Fruit fly (Drosophila melanogaster): ENCODE data around the gene CG11052.

CG11052 gene

DNA sequence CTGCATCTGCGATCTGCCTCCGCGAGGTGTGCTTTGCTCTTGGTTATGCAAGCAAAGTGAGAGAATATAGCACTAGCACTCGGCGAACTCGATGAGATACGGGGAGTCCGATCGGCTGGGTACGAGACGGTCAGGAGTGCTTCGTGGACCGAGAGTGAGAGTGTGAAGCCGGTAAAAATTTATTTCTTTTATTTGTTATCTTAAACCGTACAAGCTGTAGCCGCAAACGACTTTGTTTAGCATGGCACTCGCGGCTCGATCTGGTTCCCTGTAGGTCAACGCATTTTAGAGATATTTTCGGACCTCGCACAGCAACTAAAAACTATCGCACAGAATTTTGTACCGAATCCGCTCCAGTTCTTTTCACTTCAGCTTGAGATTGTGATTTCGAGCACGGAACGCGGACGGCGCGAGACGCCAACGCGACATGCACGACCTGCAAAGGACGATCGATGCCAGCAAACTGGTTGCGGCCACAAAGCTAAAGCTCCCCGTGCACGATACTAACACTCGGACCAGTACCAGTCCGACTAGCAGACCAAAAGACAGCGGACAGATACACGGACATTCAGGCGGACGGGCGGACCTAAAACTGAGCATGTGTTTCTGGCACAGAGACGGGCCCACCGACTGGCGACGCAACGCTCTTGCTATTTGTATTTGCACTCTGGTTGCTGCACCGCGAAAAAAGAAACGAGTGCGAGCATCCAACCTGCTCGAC lies 42.4 kb downstream of the CG11052 start (continued):
- TF ChIP-seq fd59A (GFP tag; optimal IDR thresholded peaks at IDR 0.05) (peak; percentile 4), Ets96B (tag; optimal IDR thresholded peaks at IDR 0.05) (no peak), dac (GFP tag; optimal IDR thresholded peaks at IDR 0.05) (no peak), Eip75B (GFP tag; optimal IDR thresholded peaks at IDR 0.05) (peak; percentile 28), esn (GFP tag; optimal IDR thresholded peaks at IDR 0.05) (no peak), Sox102F (GFP tag; optimal IDR thresholded peaks at IDR 0.05) (no peak), CG4318 (GFP tag; optimal IDR thresholded peaks at IDR 0.05) (no peak), acj6 (GFP tag; optimal IDR thresholded peaks at IDR 0.05) (no peak), Hr39 (GFP tag; optimal IDR thresholded peaks at IDR 0.05) (no peak), CG6163 (GFP tag; IDR thresholded peaks at IDR 0.05) (peak; percentile 43; the same call in 2 of the 3 replicates)

DNA sequence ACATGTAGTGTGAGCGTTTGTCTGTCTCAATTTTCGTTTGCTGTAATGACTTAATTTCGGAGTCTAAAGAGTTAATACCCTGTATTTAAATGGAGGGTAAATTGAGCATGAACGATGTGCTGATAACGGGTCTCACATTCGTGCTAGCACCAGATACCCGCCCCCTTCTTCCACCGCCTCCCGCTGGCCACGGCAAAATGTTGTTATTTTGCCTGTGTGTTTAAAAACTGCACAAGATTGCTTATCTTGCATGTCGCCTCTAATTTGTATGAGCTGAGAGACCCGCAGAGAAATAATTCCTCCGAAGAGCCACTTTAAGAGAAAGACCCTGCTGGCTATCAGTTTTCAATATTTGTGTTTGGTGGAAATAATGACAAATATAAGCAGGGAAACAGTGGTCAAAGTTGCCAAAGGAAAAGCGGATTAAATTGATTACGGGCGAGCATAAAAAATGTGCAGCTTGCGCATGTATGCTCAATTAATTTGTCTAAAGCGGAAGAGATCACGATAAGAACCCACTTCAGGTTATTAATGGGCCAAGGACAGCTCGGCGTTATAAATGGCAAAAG lies 44.3 kb downstream of the CG11052 start:
- TF ChIP-seq fkh (GFP tag; optimal IDR thresholded peaks at IDR 0.05) (peak; percentile 38), achi (GFP tag; optimal IDR thresholded peaks at IDR 0.05) (no peak), CG15336 (GFP tag; IDR thresholded peaks at IDR 0.05) (no peak), Gug (GFP tag; IDR thresholded peaks at IDR 0.05) (no peak), dsx (GFP tag; optimal IDR thresholded peaks at IDR 0.05; ENCODE audit: poor library complexity, severe bottlenecking) (peak; percentile 95), vri (GFP tag; optimal IDR thresholded peaks at IDR 0.05) (peak; percentile 30), CG9139 (GFP tag; optimal IDR thresholded peaks at IDR 0.05) (no peak), Hr38 (GFP tag; optimal IDR thresholded peaks at IDR 0.05) (no peak), CG3032 (tag; optimal IDR thresholded peaks at IDR 0.05) (no peak), Eip78C (GFP tag) (no peak), svp (GFP tag) (peak; percentile 55), fd59A (GFP tag; optimal IDR thresholded peaks at IDR 0.05) (no peak)

DNA sequence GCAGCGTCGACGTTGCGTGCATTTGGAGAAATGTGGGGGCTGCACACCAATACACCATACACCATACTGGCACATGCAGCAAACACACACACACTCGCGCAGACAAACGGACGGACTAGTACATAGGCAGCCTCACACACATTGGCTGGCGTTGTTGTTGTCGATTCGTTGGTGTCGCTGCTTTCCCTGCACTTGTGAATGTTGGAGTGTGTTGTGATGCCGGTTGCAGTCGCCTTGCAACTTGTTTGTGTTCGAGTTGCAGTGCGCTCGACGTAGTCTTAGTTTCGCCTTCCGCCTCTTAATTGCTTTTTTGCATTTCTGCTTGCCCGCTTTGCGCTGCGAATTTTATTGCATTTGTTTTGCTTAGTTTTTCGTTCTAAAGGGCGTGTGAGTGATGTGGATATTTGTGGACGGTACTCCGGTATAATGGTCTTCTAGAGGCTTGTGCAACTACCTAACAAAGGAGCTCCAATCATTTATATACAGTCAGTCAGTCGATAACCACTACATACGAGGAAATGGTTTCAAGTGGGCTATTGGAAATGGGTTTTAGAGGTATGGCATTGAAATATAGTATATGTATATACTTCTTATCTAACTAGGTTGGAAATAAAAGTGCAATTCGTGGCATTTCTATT lies 45.5 kb downstream of the CG11052 start:
- TF ChIP-seq OdsH (GFP tag; optimal IDR thresholded peaks at IDR 0.05) (no peak), Eip78C (GFP tag) (peak; percentile 69), dsx (GFP tag; optimal IDR thresholded peaks at IDR 0.05; ENCODE audit: poor library complexity, severe bottlenecking) (peak; percentile 77), CG6163 (GFP tag; IDR thresholded peaks at IDR 0.05) (peak; percentile 60; the same call in 1 of the 3 replicates), ss (GFP tag; optimal IDR thresholded peaks at IDR 0.05) (peak in 1 of 2 experiments; percentile 46), CG6808 (GFP tag; optimal IDR thresholded peaks at IDR 0.05) (no peak)

DNA sequence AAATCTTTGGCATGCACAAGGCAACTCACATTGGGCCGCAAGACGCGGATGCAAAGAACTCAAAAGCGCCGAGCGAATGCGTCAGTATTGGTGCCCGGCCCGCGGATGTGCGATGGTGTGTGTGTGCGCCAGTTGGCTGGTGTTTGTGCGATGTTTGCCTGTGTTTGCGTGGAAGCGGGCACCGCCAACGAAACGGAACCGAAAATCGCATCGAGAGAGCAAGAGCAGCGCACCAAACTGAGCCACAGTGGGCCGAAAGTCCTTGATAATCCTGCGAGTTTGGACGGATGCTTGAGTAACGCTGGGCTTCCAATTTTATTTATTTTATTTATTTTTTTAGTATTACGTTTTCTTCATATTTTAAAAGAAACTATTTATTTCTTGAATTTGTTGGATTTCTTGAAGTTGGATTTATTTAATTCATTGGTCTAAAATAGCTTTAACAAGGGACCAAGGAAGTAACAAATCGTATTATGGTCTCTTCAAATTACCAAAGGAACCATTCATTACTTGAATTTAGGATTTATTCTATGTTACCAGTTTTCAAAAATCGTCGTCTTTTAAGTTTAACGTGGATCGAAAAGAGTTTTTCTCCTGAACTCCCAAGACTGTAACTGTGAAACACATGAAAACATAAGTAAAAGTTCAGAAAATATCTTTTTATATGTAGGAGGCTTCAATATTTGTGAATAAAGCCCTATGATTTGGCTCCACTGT lies 46.2 kb downstream of the CG11052 start:
- peak; percentile 72 for TF ChIP-seq fd59A (GFP tag; optimal IDR thresholded peaks at IDR 0.05)
- TF ChIP-seq Blimp-1 (GFP tag; optimal IDR thresholded peaks at IDR 0.05) = peak; percentile 54
- peak; percentile 48; the same call in 2 of the 3 replicates for TF ChIP-seq CG8119 (GFP tag; IDR thresholded peaks at IDR 0.05)
- peak; percentile 61 for TF ChIP-seq dac (GFP tag; optimal IDR thresholded peaks at IDR 0.05)
- peak; percentile 47 for TF ChIP-seq Sox14 (GFP tag; optimal IDR thresholded peaks at IDR 0.05)
- peak; percentile 40 for TF ChIP-seq CG9139 (GFP tag; optimal IDR thresholded peaks at IDR 0.05)
- peak; percentile 81 for TF ChIP-seq dsx (GFP tag; optimal IDR thresholded peaks at IDR 0.05; ENCODE audit: poor library complexity, severe bottlenecking)
- peak; percentile 41 for TF ChIP-seq Lpt (GFP tag; optimal IDR thresholded peaks at IDR 0.05)
- peak; percentile 56 for TF ChIP-seq Ets21C (GFP tag; optimal IDR thresholded peaks at IDR 0.05)
- TF ChIP-seq topi (GFP tag; optimal IDR thresholded peaks at IDR 0.05) = peak; percentile 57
- peak; percentile 30 for TF ChIP-seq CG7368 (GFP tag; optimal IDR thresholded peaks at IDR 0.05)
- TF ChIP-seq CG15336 (GFP tag; IDR thresholded peaks at IDR 0.05) = peak; percentile 44; the same call in 1 of the 2 replicates
- no peak for TF ChIP-seq Gug (GFP tag; IDR thresholded peaks at IDR 0.05)
- peak; percentile 92 for TF ChIP-seq CG32006 (GFP tag; optimal IDR thresholded peaks at IDR 0.05)
- TF ChIP-seq esn (GFP tag; optimal IDR thresholded peaks at IDR 0.05) = peak; percentile 77
- TF ChIP-seq CG8319 (GFP tag; optimal IDR thresholded peaks at IDR 0.05) = peak; percentile 29
- TF ChIP-seq CG10631 (GFP tag; optimal IDR thresholded peaks at IDR 0.05) = peak; percentile 77
- peak; percentile 79 for TF ChIP-seq svp (GFP tag)
- TF ChIP-seq CG4318 (GFP tag; optimal IDR thresholded peaks at IDR 0.05) = peak; percentile 85
- TF ChIP-seq Eip78C (GFP tag) = peak; percentile 91
- TF ChIP-seq lz (GFP tag; optimal IDR thresholded peaks at IDR 0.05) = peak; percentile 54
- TF ChIP-seq CG8632 (GFP tag; optimal IDR thresholded peaks at IDR 0.05) = peak; percentile 46
- TF ChIP-seq CG1621 (tag; optimal IDR thresholded peaks at IDR 0.05) = no peak
- no peak for TF ChIP-seq Eip93F (GFP tag; optimal IDR thresholded peaks at IDR 0.05)
- TF ChIP-seq spab (GFP tag; optimal IDR thresholded peaks at IDR 0.05) = peak; percentile 81
- peak; percentile 56 for TF ChIP-seq eg (GFP tag; IDR thresholded peaks at IDR 0.05)

Measured in whole organism, prepupa.